Fruit fly (Drosophila melanogaster) whole organism, embryonic: Measurements from ENCODE around the gene ova.

Source experiments
- Awh ChIP-seq: fragments of 200-800 bp; sonication (Bioruptor generic); IDR thresholded peaks from 2 replicates; pipeline ENCODE4, ENCODE4 v1.3.6; 2022; ENCODE audit warnings: missing biosample characterization, missing genetic modification characterization
- C15 ChIP-seq: fragments of 200-800 bp; sonication (Bioruptor generic); IDR thresholded peaks from 3 replicates; pipeline ENCODE4 v1.3.6; 2022; ENCODE audit warnings: missing biosample characterization, missing genetic modification characterization
- CG18476 ChIP-seq: fragments of 200-800 bp; sonication (Bioruptor generic); optimal IDR thresholded peaks from 2 replicates; lab custom pipeline; 2016; ENCODE audit warnings: missing biosample characterization, mild to moderate bottlenecking, missing genetic modification characterization
- ap ChIP-seq: fragments of 200-800 bp; sonication (Bioruptor generic); IDR thresholded peaks from 2 replicates; pipeline ENCODE4 v1.3.6; 2022; ENCODE audit warnings: missing biosample characterization, missing genetic modification characterization
- maf-S ChIP-seq: fragments of 200-800 bp; sonication (Bioruptor generic); optimal IDR thresholded peaks from 2 replicates; lab custom pipeline; 2016; ENCODE audit warnings: missing biosample characterization, missing genetic modification characterization

dm6 chr2L:10232827-10233226, 1.3 kb upstream of the ova start:
- no peak for TF ChIP-seq ap (GFP tag; lab: Robert Waterston, UW)
- TF ChIP-seq CG18476 (GFP tag; lab: Kevin White, UChicago), result no peak
- TF ChIP-seq Awh (GFP tag; lab: Robert Waterston, UW), result no peak
- TF ChIP-seq C15, result no peak
- TF ChIP-seq maf-S (GFP tag; lab: Kevin White, UChicago), result no peak
